Fruit fly (Drosophila melanogaster): ENCODE measurements around the gene slo.
A peak's percentile ranks its signal among the peaks of the same experiment; 100 is the strongest.

slo gene

DNA sequence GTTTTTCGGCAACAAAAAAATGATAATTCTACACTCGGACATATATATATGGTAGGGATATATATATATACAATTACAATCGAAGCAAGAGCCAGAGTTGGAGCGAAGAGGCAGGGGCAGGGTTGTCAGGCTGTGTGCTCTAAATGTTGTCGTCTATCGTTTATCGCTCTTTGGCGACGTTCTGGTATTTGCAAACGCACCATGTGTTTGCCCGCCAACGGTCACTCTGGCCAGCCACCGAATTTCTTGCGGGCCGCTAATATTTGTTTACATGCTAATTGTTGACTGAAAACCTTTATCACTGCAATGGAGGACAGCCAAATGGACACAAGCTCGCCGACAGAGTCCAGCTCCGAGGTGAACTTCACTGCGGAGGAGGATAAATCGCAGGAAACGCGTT is 12.4 kb upstream of the slo start, which contains the start of the genes puf and ash2 (continued):
- TF ChIP-seq Dbx (GFP tag; IDR thresholded peaks at IDR 0.05) (no peak), Optix (GFP tag; IDR thresholded peaks at IDR 0.05) (no peak), Sry-δ (GFP tag; optimal IDR thresholded peaks at IDR 0.05) (peak; percentile 65), nmo (GFP tag; optimal IDR thresholded peaks at IDR 0.05) (peak; percentile 25), CG17186 (GFP tag; optimal IDR thresholded peaks at IDR 0.05) (peak; percentile 44), CG17568 (GFP tag; optimal IDR thresholded peaks at IDR 0.05) (no peak), YL-1 (GFP tag; optimal IDR thresholded peaks at IDR 0.05) (peak; percentile 83), CG2120 (GFP tag; optimal IDR thresholded peaks at IDR 0.05) (no peak), Opbp (GFP tag; IDR thresholded peaks at IDR 0.05; ENCODE audit: partially characterized antibody) (peak; percentile 69), toy (GFP tag; IDR thresholded peaks at IDR 0.05) (no peak), Max (GFP tag; optimal IDR thresholded peaks at IDR 0.05) (peak; percentile 21), nau (GFP tag; optimal IDR thresholded peaks at IDR 0.05) (no peak), ATbp (GFP tag; optimal IDR thresholded peaks at IDR 0.05) (no peak), CG4617 (GFP tag; optimal IDR thresholded peaks at IDR 0.05; ENCODE audit: borderline replicate concordance) (peak; percentile 73), slbo (GFP tag; IDR thresholded peaks at IDR 0.05) (peak; percentile 22; the same call in 1 of the 2 replicates), CG9797 (GFP tag; optimal IDR thresholded peaks at IDR 0.05) (peak; percentile 81), CG10543 (GFP tag; optimal IDR thresholded peaks at IDR 0.05) (no peak), zen2 (GFP tag; IDR thresholded peaks at IDR 0.05; ENCODE audit: partially characterized antibody) (peak; percentile 63; the same call in 1 of the 3 replicates), Elba2 (GFP tag; optimal IDR thresholded peaks at IDR 0.05) (peak; percentile 34), ato (GFP tag; IDR thresholded peaks at IDR 0.05; ENCODE audit: partially characterized antibody) (peak; percentile 58), sug (tag; optimal IDR thresholded peaks at IDR 0.05) (no peak), Trl (optimal IDR thresholded peaks at IDR 0.05) (peak in 1 of 2 experiments; percentile 6), Trl (GFP tag; optimal IDR thresholded peaks at IDR 0.05) (peak; percentile 25), CHES-1-like (GFP tag; optimal IDR thresholded peaks at IDR 0.05) (peak; percentile 64), knrl (GFP tag; IDR thresholded peaks at IDR 0.05; ENCODE audit: partially characterized antibody) (peak; percentile 43; the same call in 2 of the 3 replicates), Stat92E (GFP tag; optimal IDR thresholded peaks at IDR 0.05) (peak in 1 of 3 experiments; percentile 25), CG11504 (tag; optimal IDR thresholded peaks at IDR 0.05) (no peak), CG14860 (GFP tag; IDR thresholded peaks at IDR 0.05; ENCODE audit: partially characterized antibody) (peak; percentile 44; the same call in 2 of the 3 replicates), E2f2 (GFP tag; IDR thresholded peaks at IDR 0.05) (peak; percentile 58), CG34422 (GFP tag; IDR thresholded peaks at IDR 0.05) (peak; percentile 91), BEAF-32 (GFP tag; optimal IDR thresholded peaks at IDR 0.05) (peak; percentile 55), Dref (GFP tag; IDR thresholded peaks at IDR 0.05) (peak; percentile 90), CG3847 (GFP tag; IDR thresholded peaks at IDR 0.05) (peak; percentile 53), repo (GFP tag; optimal IDR thresholded peaks at IDR 0.05) (no peak), CG4730 (GFP tag; IDR thresholded peaks at IDR 0.05) (no peak), CG13287 (GFP tag; IDR thresholded peaks at IDR 0.05; ENCODE audit: partially characterized antibody) (peak; percentile 68), peb (GFP tag; IDR thresholded peaks at IDR 0.05) (no peak), pzg (GFP tag; optimal IDR thresholded peaks at IDR 0.05) (peak; percentile 93), CG12659 (GFP tag; optimal IDR thresholded peaks at IDR 0.05) (peak; percentile 71), mld (GFP tag; IDR thresholded peaks at IDR 0.05; ENCODE audit: partially characterized antibody) (0 out of 3 replicates have a peak, but pooled peaks have one; percentile 43), CG7963 (GFP tag; IDR thresholded peaks at IDR 0.05; ENCODE audit: partially characterized antibody) (peak; percentile 55; the same call in 1 of the 3 replicates), Dfd (GFP tag; optimal IDR thresholded peaks at IDR 0.05) (no peak), dm (GFP tag; optimal IDR thresholded peaks at IDR 0.05) (peak; percentile 24), psq (GFP tag; optimal IDR thresholded peaks at IDR 0.05) (no peak), CG2116 (GFP tag; optimal IDR thresholded peaks at IDR 0.05) (peak; percentile 86), trem (tag; optimal IDR thresholded peaks at IDR 0.05) (peak; percentile 53), amos (GFP tag; IDR thresholded peaks at IDR 0.05; ENCODE audit: partially characterized antibody) (peak; percentile 57), Ets97D (GFP tag; optimal IDR thresholded peaks at IDR 0.05) (peak; percentile 55), crol (GFP tag; IDR thresholded peaks at IDR 0.05) (0 out of 2 replicates have a peak, but pooled peaks have one; percentile 48)
